Worm (Caenorhabditis elegans): ENCODE data around the gene ccdc-12.
A peak's percentile ranks its signal among the peaks of the same experiment; 100 is the strongest.

The ccdc-12 gene

DNA sequence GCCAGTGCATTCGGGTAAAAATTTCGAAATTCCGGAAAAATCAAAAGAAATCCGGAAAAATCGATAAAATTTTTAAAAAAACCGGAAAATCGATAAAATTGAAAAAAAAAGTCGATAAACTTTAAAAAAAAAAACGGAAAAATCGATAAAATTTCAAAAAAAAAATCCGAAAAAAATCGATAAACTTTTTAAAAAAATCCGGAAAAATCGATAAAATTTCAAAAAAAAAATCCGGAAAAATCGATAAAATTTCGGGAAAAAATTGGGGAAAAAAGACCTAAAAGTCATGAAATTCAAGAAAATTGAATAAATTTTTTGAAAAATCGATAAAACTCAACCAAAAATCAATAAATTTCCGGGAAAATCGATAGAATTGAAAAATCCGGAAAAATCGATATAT is 31.9 kb upstream of the ccdc-12 start:
- TF ChIP-seq lsy-2 (tag; optimal IDR thresholded peaks at IDR 0.05) (no peak), nhr-6 (tag; optimal IDR thresholded peaks at IDR 0.05) (no peak), mab-5 (tag; optimal IDR thresholded peaks at IDR 0.05) (no peak), lin-11 (tag; optimal IDR thresholded peaks at IDR 0.05) (no peak), mbf-1 (tag; optimal IDR thresholded peaks at IDR 0.05) (no peak), nhr-25 (tag; optimal IDR thresholded peaks at IDR 0.05) (no peak), blmp-1 (tag; optimal IDR thresholded peaks at IDR 0.05; ENCODE audit: insufficient read depth) (no peak), ZK546.5 (tag; optimal IDR thresholded peaks at IDR 0.05) (no peak), peb-1 (tag; optimal IDR thresholded peaks at IDR 0.05) (no peak), nhr-10 (tag; optimal IDR thresholded peaks at IDR 0.05) (no peak), nhr-21 (tag; optimal IDR thresholded peaks at IDR 0.05) (no peak), skn-1 (tag; optimal IDR thresholded peaks at IDR 0.05) (no peak), unc-62 (GFP tag; optimal IDR thresholded peaks at IDR 0.05) (no peak), fos-1 (tag; optimal IDR thresholded peaks at IDR 0.05) (no peak), nhr-77 (tag; optimal IDR thresholded peaks at IDR 0.05) (no peak), ceh-16 (tag; optimal IDR thresholded peaks at IDR 0.05) (no peak), alr-1 (tag; optimal IDR thresholded peaks at IDR 0.05) (no peak), ama-1 (optimal IDR thresholded peaks at IDR 0.05) (no peak), gmeb-1 (tag; optimal IDR thresholded peaks at IDR 0.05) (no peak), mdl-1 (tag; optimal IDR thresholded peaks at IDR 0.05) (no peak)

DNA sequence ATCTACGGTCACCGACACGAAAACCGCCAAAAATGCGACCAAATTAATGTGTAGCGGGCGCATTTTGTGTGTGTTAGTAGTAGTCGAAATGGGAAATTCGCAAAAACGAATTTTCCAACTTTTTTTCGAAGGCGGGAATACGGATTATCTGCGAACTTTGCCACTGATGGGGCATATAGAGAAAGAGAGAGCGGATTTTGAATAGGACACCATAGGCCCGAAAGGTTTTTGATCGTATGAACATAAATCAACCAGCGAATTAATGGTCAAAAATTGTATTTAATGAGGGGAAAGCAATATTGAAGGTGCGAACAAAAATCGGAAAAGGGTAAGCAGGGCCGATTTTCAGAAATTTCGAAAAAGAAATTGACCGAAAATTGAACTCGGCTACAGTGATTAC is 12.8 kb upstream of the ccdc-12 start, which contains the start of gene Y69A2AR.22:
TSS of gene Y69A2AR.22 (minus strand) at position 101 of the 400 bp plus-strand sequence.
- TF ChIP-seq ceh-82 (tag; optimal IDR thresholded peaks at IDR 0.05) (no peak), F13H6.1 (tag; optimal IDR thresholded peaks at IDR 0.05) (no peak), nhr-77 (tag; optimal IDR thresholded peaks at IDR 0.05) (no peak), Y55F3AM.14 (GFP tag; optimal IDR thresholded peaks at IDR 0.05) (no peak), mbf-1 (tag; optimal IDR thresholded peaks at IDR 0.05) (no peak), dmd-4 (tag; optimal IDR thresholded peaks at IDR 0.05) (no peak), sma-3 (GFP tag; optimal IDR thresholded peaks at IDR 0.05) (no peak), ztf-11 (tag; optimal IDR thresholded peaks at IDR 0.05) (no peak), C34F6.9 (tag; optimal IDR thresholded peaks at IDR 0.05) (no peak), egl-27 (tag; optimal IDR thresholded peaks at IDR 0.05) (no peak), ztf-1 (GFP tag; conservative IDR thresholded peaks at IDR 0.05) (no peak), skn-1 (tag; optimal IDR thresholded peaks at IDR 0.05) (no peak), ZK546.5 (tag; optimal IDR thresholded peaks at IDR 0.05) (no peak), nhr-21 (tag; optimal IDR thresholded peaks at IDR 0.05) (no peak), unc-55 (GFP tag; optimal IDR thresholded peaks at IDR 0.05) (no peak), ztf-4 (tag; optimal IDR thresholded peaks at IDR 0.05) (no peak), mdl-1 (tag; optimal IDR thresholded peaks at IDR 0.05) (no peak), nhr-25 (tag; optimal IDR thresholded peaks at IDR 0.05) (no peak), unc-39 (tag; optimal IDR thresholded peaks at IDR 0.05) (no peak), ama-1 (optimal IDR thresholded peaks at IDR 0.05) (no peak)

DNA sequence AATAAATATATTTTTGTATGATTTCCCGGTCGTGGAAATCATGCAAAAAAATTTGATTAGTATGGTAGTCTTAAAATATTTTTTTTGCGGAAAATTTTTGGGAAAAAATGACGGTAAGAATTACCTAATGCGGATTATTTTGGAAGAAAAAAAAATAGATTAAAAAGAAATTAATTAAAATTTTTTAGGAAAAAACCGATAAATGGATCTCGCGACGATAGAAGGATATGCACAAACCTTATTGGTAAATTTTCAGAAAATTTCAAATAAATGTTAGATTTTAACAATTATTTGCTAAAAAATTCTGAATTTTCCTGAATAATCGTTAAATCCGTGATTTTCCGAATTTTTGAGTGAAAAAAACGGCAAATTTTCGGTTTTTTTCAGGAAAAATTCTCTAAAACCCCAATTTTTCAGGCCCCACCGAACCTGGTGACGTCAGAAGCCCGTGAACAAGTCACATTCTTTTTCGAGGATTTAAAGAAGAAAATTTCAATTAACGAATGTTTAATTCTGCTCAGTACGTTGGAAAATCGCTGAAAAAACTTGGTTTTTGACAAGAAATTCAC is 2.7 kb upstream of the ccdc-12 start, which contains the start of gene Y69A2AR.16:
TSS of gene Y69A2AR.16 (plus strand) at position 189 of the 569 bp plus-strand sequence.
- TF ChIP-seq peb-1 (tag; optimal IDR thresholded peaks at IDR 0.05) (no peak), lsy-2 (tag; optimal IDR thresholded peaks at IDR 0.05) (peak in 1 of 2 experiments; percentile 22)

DNA sequence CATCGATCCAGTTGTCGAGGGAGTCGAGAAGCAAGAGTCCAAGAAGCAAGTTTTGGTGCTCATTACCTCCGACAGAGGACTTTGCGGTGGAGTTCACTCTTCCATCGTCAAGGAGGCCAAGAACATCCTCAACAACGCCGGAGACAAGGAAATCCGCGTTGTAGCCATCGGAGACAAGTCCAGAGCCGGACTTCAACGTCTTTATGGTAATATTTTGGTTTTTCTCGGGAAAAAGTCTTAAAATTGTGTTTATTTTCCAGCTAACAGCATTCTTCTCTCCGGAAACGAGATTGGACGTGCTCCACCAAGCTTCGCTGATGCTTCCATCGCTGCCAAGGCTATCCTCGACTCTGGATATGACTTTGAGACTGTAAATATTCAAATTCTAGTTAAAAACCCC is 1.1 kb upstream of the ccdc-12 start:
- TF ChIP-seq nhr-25 (tag; optimal IDR thresholded peaks at IDR 0.05) (no peak), unc-55 (GFP tag; optimal IDR thresholded peaks at IDR 0.05) (no peak), nhr-12 (tag; optimal IDR thresholded peaks at IDR 0.05) (no peak), peb-1 (tag; optimal IDR thresholded peaks at IDR 0.05) (no peak)

DNA sequence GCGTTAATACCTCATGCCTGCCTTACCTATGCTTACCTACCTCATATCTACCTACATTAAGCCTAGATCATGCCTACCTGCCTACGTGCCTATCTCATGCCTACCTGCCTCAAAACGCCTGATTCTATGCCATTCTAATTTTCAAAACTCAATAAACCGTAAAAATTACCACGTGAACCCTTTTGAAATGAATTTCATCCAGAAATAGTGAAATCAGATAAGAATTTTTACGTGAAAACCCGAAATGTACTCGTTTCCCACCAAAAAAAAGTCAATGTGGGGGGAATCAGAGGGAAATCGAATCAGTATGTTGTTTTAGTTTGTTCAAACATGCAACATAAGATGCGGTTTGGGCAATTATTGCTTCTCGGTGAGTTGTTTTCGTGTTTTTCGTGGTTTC is 6.5 kb downstream of the ccdc-12 start, which contains the start of gene Y69A2AR.19:
TSS of gene Y69A2AR.19 (plus strand) at position 301 of the 400 bp plus-strand sequence.
- no peak for TF ChIP-seq elt-3 (tag; optimal IDR thresholded peaks at IDR 0.05)
- no peak for TF ChIP-seq sem-4 (tag; optimal IDR thresholded peaks at IDR 0.05)
- TF ChIP-seq sma-9 (GFP tag; optimal IDR thresholded peaks at IDR 0.05) = no peak
- no peak for TF ChIP-seq sma-9 (tag; optimal IDR thresholded peaks at IDR 0.05)
- no peak for TF ChIP-seq dmd-4 (tag; optimal IDR thresholded peaks at IDR 0.05)
- no peak for TF ChIP-seq ceh-16 (tag; optimal IDR thresholded peaks at IDR 0.05)
- no peak for TF ChIP-seq aly-2 (tag; optimal IDR thresholded peaks at IDR 0.05)
- no peak for TF ChIP-seq alr-1 (tag; optimal IDR thresholded peaks at IDR 0.05)
- TF ChIP-seq F13H6.1 (tag; optimal IDR thresholded peaks at IDR 0.05) = no peak
- TF ChIP-seq nhr-129 (tag; optimal IDR thresholded peaks at IDR 0.05) = no peak
- no peak for TF ChIP-seq nhr-77 (tag; optimal IDR thresholded peaks at IDR 0.05)
- TF ChIP-seq zag-1 (tag; optimal IDR thresholded peaks at IDR 0.05) = no peak
- no peak for TF ChIP-seq blmp-1 (tag; optimal IDR thresholded peaks at IDR 0.05; ENCODE audit: insufficient read depth)
- no peak for TF ChIP-seq nhr-6 (tag; optimal IDR thresholded peaks at IDR 0.05)
- no peak for TF ChIP-seq nhr-25 (tag; optimal IDR thresholded peaks at IDR 0.05)
- no peak for TF ChIP-seq elt-1 (tag; optimal IDR thresholded peaks at IDR 0.05)
- TF ChIP-seq gmeb-1 (tag; optimal IDR thresholded peaks at IDR 0.05) = no peak

Measured in whole organism, L2 larva.